Worm (Caenorhabditis elegans) whole organism, mixed stage, embryonic: ENCODE measurements around the gene T10C6.10.

Experiments used
- elt-1 ChIP-seq: sonication (generic microtip); optimal IDR thresholded peaks from 2 replicates; lab custom pipeline; 2017; ENCODE audit warnings: missing genetic modification characterization, mild to moderate bottlenecking, missing compliant biosample characterization, antibody characterized with exemption, moderate library complexity, borderline replicate concordance; ENCODE audit not compliant: insufficient read depth
- elt-3 ChIP-seq: fragments of 150-350 bp; optimal IDR thresholded peaks from 2 replicates; lab custom pipeline; 2014; ENCODE audit warnings: missing biosample characterization, missing genetic modification characterization
- flh-1 ChIP-seq: fragments of 200-800 bp; sonication (Bioruptor generic); optimal IDR thresholded peaks from 2 replicates; lab custom pipeline; 2018; ENCODE audit warnings: mild to moderate bottlenecking, missing genetic modification characterization, moderate library complexity, missing compliant biosample characterization
- hlh-1 ChIP-seq: fragments of 150-350 bp; optimal IDR thresholded peaks from 2 replicates; lab custom pipeline; 2014; ENCODE audit warnings: missing biosample characterization, missing genetic modification reagents, missing genetic modification characterization
- lin-13 ChIP-seq: fragments of 150-350 bp; optimal IDR thresholded peaks from 2 replicates; lab custom pipeline; 2014; ENCODE audit warnings: missing biosample characterization, missing genetic modification characterization
- lin-32 ChIP-seq: fragments of 200-800 bp; sonication (Bioruptor generic); optimal IDR thresholded peaks from 2 replicates; lab custom pipeline; 2018; ENCODE audit warnings: mild to moderate bottlenecking, missing genetic modification characterization, missing compliant biosample characterization
- nhr-237 ChIP-seq: fragments of 150-350 bp; optimal IDR thresholded peaks from 2 replicates; lab custom pipeline; 2014; ENCODE audit warnings: missing biosample characterization, missing genetic modification characterization
- snpc-4 ChIP-seq: fragments of 150-350 bp; optimal IDR thresholded peaks from 2 replicates; lab custom pipeline; 2014; ENCODE audit warnings: missing biosample characterization, missing genetic modification characterization
- unc-62 ChIP-seq: fragments of 150-350 bp; optimal IDR thresholded peaks from 2 replicates; lab custom pipeline; 2014; ENCODE audit warnings: missing biosample characterization, missing genetic modification reagents, missing genetic modification characterization
- zip-8 ChIP-seq: fragments of 150-350 bp; optimal IDR thresholded peaks from 2 replicates; lab custom pipeline; 2014; ENCODE audit warnings: missing biosample characterization, missing genetic modification characterization

DNA sequence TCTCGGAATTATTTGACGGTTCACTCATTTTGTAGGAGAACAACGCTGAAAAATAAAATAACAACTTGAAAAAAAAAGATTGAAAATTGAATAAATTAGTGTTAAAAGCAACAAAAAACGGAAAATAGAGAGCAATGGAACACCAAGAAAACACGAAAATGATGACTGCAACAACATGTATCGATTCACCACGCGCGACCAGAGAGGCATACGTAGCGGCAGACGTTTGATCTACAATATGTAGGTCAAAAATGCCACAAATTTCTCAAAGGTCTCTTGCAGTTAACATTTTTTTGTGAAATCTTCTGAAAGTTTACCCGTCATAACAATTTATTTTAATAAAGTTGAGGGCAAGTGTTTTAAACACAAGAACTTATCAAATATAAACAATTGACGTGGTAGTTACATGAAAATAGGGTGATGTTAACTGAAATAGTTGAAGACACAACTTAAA, 20.8 kb downstream of the T10C6.10 start, which contains the start of gene F14H3.5:
- TF ChIP-seq lin-13 (tag; lab: Kevin White, UChicago) = no peak
- TF ChIP-seq unc-62 (GFP tag; lab: Kevin White, UChicago) = no peak
- no peak for TF ChIP-seq elt-3 (tag; lab: Kevin White, UChicago)
- TF ChIP-seq zip-8 (tag; lab: Kevin White, UChicago) = no peak
- no peak for TF ChIP-seq flh-1
- no peak for TF ChIP-seq nhr-237 (tag; lab: Kevin White, UChicago)
- TF ChIP-seq snpc-4 = no peak
- no peak for TF ChIP-seq elt-1 (tag; lab: Kevin White, UChicago)
- TF ChIP-seq lin-32 (GFP tag; lab: Kevin White, UChicago) = no peak
- TF ChIP-seq hlh-1 (tag; lab: Kevin White, UChicago) = no peak
